Fruit fly (Drosophila melanogaster): ENCODE results near the gene CG2116.

DNA sequence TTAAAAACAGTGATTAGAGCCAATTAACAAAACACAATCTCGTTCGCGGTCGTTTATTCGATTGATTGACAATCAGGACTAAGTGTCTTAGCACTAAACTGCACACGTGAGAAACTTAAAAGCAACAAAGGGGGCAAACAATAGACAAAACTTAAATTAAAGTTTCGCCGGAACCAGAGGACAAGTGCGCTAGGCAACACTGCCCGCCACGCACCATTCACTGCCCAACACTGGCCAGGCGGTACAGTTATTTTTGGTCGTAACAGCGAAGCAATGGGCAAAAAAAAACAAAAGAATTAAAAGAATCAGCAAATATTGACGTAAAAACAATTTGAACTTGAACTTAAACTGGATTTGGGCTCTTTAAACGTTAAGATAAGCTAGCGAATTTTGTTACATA is 7.7 kb downstream of the CG2116 start:
- no peak for TF ChIP-seq Tbp (GFP tag; optimal IDR thresholded peaks at IDR 0.05)
- no peak for TF ChIP-seq fd3F (GFP tag; optimal IDR thresholded peaks at IDR 0.05)
- TF ChIP-seq slou (GFP tag; optimal IDR thresholded peaks at IDR 0.05) = no peak
- TF ChIP-seq fd102C (GFP tag; optimal IDR thresholded peaks at IDR 0.05) = no peak
- no peak for TF ChIP-seq cad (GFP tag; optimal IDR thresholded peaks at IDR 0.05)
- no peak for TF ChIP-seq ato (GFP tag; IDR thresholded peaks at IDR 0.05; ENCODE audit: partially characterized antibody)
- TF ChIP-seq sr (GFP tag; IDR thresholded peaks at IDR 0.05) = no peak
- TF ChIP-seq GATAe (GFP tag; conservative IDR thresholded peaks at IDR 0.05) = no peak
- no peak for TF ChIP-seq CG2889 (GFP tag; IDR thresholded peaks at IDR 0.05)
- no peak for TF ChIP-seq Hr78 (GFP tag; optimal IDR thresholded peaks at IDR 0.05)
- no peak for TF ChIP-seq Sry-β (GFP tag; optimal IDR thresholded peaks at IDR 0.05)
- no peak for TF ChIP-seq pzg (GFP tag; optimal IDR thresholded peaks at IDR 0.05)
- no peak for TF ChIP-seq Dbx (GFP tag; IDR thresholded peaks at IDR 0.05)
- no peak for TF ChIP-seq CG17361 (GFP tag; IDR thresholded peaks at IDR 0.05)
